Worm (Caenorhabditis elegans) whole organism, late embryonic: Measurements from ENCODE around the gene acds-10.

ENCODE experiments used
- C38D4.7 ChIP-seq: fragments of 200-800 bp; sonication (Bioruptor generic); optimal IDR thresholded peaks from 2 replicates; lab custom pipeline; 2018; ENCODE audit warnings: mild to moderate bottlenecking, missing genetic modification characterization, moderate library complexity, missing compliant biosample characterization
- K02D7.2 ChIP-seq: sonication (generic microtip); optimal IDR thresholded peaks from 2 replicates; lab custom pipeline; 2017; ENCODE audit warnings: mild to moderate bottlenecking, missing genetic modification characterization, missing compliant biosample characterization
- K09A11.1 ChIP-seq: sonication (generic microtip); optimal IDR thresholded peaks from 2 replicates; lab custom pipeline; 2017; ENCODE audit warnings: antibody characterized with exemption, mild to moderate bottlenecking, missing genetic modification characterization, missing compliant biosample characterization; ENCODE audit not compliant: insufficient read depth
- T23F11.4 ChIP-seq: fragments of 200-800 bp; sonication (Bioruptor generic); optimal IDR thresholded peaks from 2 replicates; lab custom pipeline; 2018; ENCODE audit warnings: mild to moderate bottlenecking, missing genetic modification characterization, missing compliant biosample characterization
- ama-1 ChIP-seq: fragments of 150-350 bp; optimal IDR thresholded peaks from 2 replicates; lab custom pipeline; 2014
- ceh-18 ChIP-seq: sonication (generic microtip); optimal IDR thresholded peaks from 2 replicates; lab custom pipeline; 2016; ENCODE audit warnings: missing genetic modification characterization, missing compliant biosample characterization
- ceh-19 ChIP-seq: fragments of 200-800 bp; sonication (Bioruptor generic); optimal IDR thresholded peaks from 2 replicates; lab custom pipeline; 2018; ENCODE audit warnings: mild to moderate bottlenecking, missing genetic modification characterization, missing compliant biosample characterization
- ceh-2 ChIP-seq: sonication (generic microtip); optimal IDR thresholded peaks from 2 replicates; lab custom pipeline; 2016; ENCODE audit warnings: missing genotype, missing genetic modification characterization, missing compliant biosample characterization
- ceh-30 ChIP-seq: fragments of 150-350 bp; optimal IDR thresholded peaks from 2 replicates; lab custom pipeline; 2014; ENCODE audit warnings: missing biosample characterization, missing genetic modification characterization
- ceh-48 ChIP-seq: sonication (generic microtip); optimal IDR thresholded peaks from 2 replicates; lab custom pipeline; 2016; ENCODE audit warnings: missing genetic modification characterization, inconsistent platforms, missing compliant biosample characterization
- ceh-6 ChIP-seq: fragments of 200-800 bp; sonication (Bioruptor generic); optimal IDR thresholded peaks from 2 replicates; lab custom pipeline; 2018; ENCODE audit warnings: mild to moderate bottlenecking, missing genetic modification characterization, missing compliant biosample characterization
- che-1 ChIP-seq: sonication (generic microtip); optimal IDR thresholded peaks from 2 replicates; lab custom pipeline; 2016; ENCODE audit warnings: mild to moderate bottlenecking, missing genetic modification characterization, missing compliant biosample characterization
- dve-1 ChIP-seq: sonication (generic microtip); optimal IDR thresholded peaks from 2 replicates; lab custom pipeline; 2017; ENCODE audit warnings: antibody characterized with exemption, mild to moderate bottlenecking, missing genetic modification characterization, missing compliant biosample characterization
- elt-2 ChIP-seq: sonication (generic microtip); optimal IDR thresholded peaks from 2 replicates; lab custom pipeline; 2016; ENCODE audit warnings: missing genetic modification reagents, missing genetic modification characterization, missing compliant biosample characterization
- eyg-1 ChIP-seq: sonication (generic microtip); optimal IDR thresholded peaks from 2 replicates; lab custom pipeline; 2016; ENCODE audit warnings: missing genotype, missing genetic modification characterization, missing compliant biosample characterization
- gmeb-2 ChIP-seq: sonication (generic microtip); optimal IDR thresholded peaks from 2 replicates; lab custom pipeline; 2016; ENCODE audit warnings: missing genetic modification characterization, inconsistent platforms, missing compliant biosample characterization
- hlh-13 ChIP-seq: fragments of 200-800 bp; sonication (Bioruptor generic); optimal IDR thresholded peaks from 2 replicates; lab custom pipeline; 2018; ENCODE audit warnings: mild to moderate bottlenecking, missing genetic modification characterization, missing compliant biosample characterization
- hlh-15 ChIP-seq: sonication (generic microtip); optimal IDR thresholded peaks from 2 replicates; lab custom pipeline; 2016; ENCODE audit warnings: missing genetic modification characterization, missing compliant biosample characterization
- hlh-30 ChIP-seq: sonication (generic microtip); optimal IDR thresholded peaks from 2 replicates; lab custom pipeline; 2017; ENCODE audit warnings: antibody characterized with exemption, missing genetic modification characterization, missing compliant biosample characterization; ENCODE audit not compliant: insufficient read depth
- hlh-6 ChIP-seq: sonication (generic microtip); optimal IDR thresholded peaks from 2 replicates; lab custom pipeline; 2016; ENCODE audit warnings: missing genotype, missing genetic modification characterization, missing compliant biosample characterization
- lin-11 ChIP-seq: fragments of 200-800 bp; sonication (Bioruptor generic); optimal IDR thresholded peaks from 2 replicates; lab custom pipeline; 2018; ENCODE audit warnings: mild to moderate bottlenecking, missing genetic modification characterization, missing compliant biosample characterization
- madf-2 ChIP-seq: sonication (generic microtip); optimal IDR thresholded peaks from 2 replicates; lab custom pipeline; 2017; ENCODE audit warnings: missing genetic modification characterization, missing compliant biosample characterization
- mec-3 ChIP-seq: sonication (generic microtip); optimal IDR thresholded peaks from 2 replicates; lab custom pipeline; 2016; ENCODE audit warnings: borderline replicate concordance, missing genetic modification characterization, missing compliant biosample characterization
- nhr-11 ChIP-seq: fragments of 150-350 bp; optimal IDR thresholded peaks from 2 replicates; lab custom pipeline; 2014; ENCODE audit warnings: missing biosample characterization, missing genetic modification characterization
- pat-9 ChIP-seq: fragments of 200-800 bp; sonication (Bioruptor generic); optimal IDR thresholded peaks from 2 replicates; lab custom pipeline; 2018; ENCODE audit warnings: mild to moderate bottlenecking, missing genetic modification characterization, moderate library complexity, missing compliant biosample characterization
- pha-4 ChIP-seq: fragments of 150-350 bp; optimal IDR thresholded peaks from 2 replicates; lab custom pipeline; 2018; ENCODE audit warnings: missing biosample characterization, missing genetic modification reagents, missing genetic modification characterization
- pqm-1 ChIP-seq: sonication (generic microtip); optimal IDR thresholded peaks from 2 replicates; lab custom pipeline; 2016; ENCODE audit warnings: missing genetic modification characterization, missing compliant biosample characterization
- pros-1 ChIP-seq: fragments of 150-350 bp; optimal IDR thresholded peaks from 2 replicates; lab custom pipeline; 2014; ENCODE audit warnings: missing biosample characterization, missing genetic modification reagents, missing genetic modification characterization
- ref-2 ChIP-seq: sonication (generic microtip); optimal IDR thresholded peaks from 2 replicates; lab custom pipeline; 2016; ENCODE audit warnings: missing genetic modification characterization, missing compliant biosample characterization
- rnt-1 ChIP-seq: sonication (generic microtip); optimal IDR thresholded peaks from 2 replicates; lab custom pipeline; 2016; ENCODE audit warnings: missing genetic modification characterization, missing compliant biosample characterization
- sox-4 ChIP-seq: sonication (generic microtip); optimal IDR thresholded peaks from 2 replicates; lab custom pipeline; 2017; ENCODE audit warnings: mild to moderate bottlenecking, missing genetic modification characterization, inconsistent platforms, missing compliant biosample characterization
- syd-9 ChIP-seq: sonication (generic microtip); optimal IDR thresholded peaks from 2 replicates; lab custom pipeline; 2016; ENCODE audit warnings: mild to moderate bottlenecking, missing genetic modification characterization, moderate library complexity, missing compliant biosample characterization
- tbx-2 ChIP-seq: sonication (generic microtip); optimal IDR thresholded peaks from 2 replicates; lab custom pipeline; 2016; ENCODE audit warnings: missing genetic modification characterization, missing compliant biosample characterization
- ttx-3 ChIP-seq: sonication (generic microtip); optimal IDR thresholded peaks from 2 replicates; lab custom pipeline; 2016; ENCODE audit warnings: missing genetic modification reagents, missing genetic modification characterization, missing compliant biosample characterization
- zip-5 ChIP-seq: sonication (generic microtip); optimal IDR thresholded peaks from 2 replicates; lab custom pipeline; 2016; ENCODE audit warnings: missing genetic modification characterization, missing compliant biosample characterization

The acds-10 gene

DNA sequence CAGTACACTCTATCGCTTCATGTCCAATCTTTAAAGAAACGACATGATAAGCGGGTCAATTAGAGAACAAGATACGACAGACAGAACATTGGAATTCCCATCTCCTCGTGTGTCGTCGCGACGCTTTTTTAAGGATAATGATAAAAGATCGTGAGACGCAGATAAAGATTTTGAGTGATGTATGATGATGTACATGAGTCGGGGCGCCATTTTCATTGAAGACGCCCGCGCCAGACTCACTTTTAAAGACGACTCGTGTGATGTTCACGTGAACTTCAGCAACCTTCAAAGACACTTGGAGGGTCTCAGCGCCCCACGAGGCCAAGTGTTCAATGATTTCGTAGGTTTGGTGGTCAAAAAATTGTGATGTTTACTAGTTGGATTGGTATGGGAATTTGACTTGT lies 20.7 kb downstream of the acds-10 start:
- TF ChIP-seq T23F11.4 (GFP tag; lab: Kevin White, UChicago), result no peak
- TF ChIP-seq elt-2 (tag; lab: Kevin White, UChicago), result peak; percentile 30

DNA sequence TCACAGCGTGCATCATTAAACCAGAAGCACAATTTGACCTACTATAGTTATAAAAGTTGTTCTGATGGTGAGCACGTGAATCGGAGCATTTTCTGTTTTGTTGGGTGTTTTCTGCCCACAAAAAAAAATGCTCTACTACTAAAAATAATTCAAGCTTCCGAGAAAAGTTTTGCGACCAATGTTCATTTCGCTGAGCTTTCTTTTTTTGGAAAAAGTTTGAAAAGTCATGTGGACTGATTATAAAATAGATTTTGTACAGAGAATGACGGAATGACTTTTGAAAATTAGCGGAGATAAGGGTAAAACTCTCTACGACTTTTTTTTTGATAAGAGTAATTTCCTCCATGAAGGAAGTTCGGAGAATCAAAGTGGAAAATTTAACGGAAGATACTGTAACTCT lies 21.9 kb downstream of the acds-10 start:
- no peak for TF ChIP-seq ceh-48 (tag; lab: Kevin White, UChicago)
- no peak for TF ChIP-seq C38D4.7 (GFP tag; lab: Kevin White, UChicago)
- TF ChIP-seq K09A11.1 (tag; lab: Kevin White, UChicago), result no peak
- no peak for TF ChIP-seq ttx-3 (tag; lab: Kevin White, UChicago)
- TF ChIP-seq pat-9 (tag; lab: Kevin White, UChicago), result no peak
- no peak for TF ChIP-seq pros-1 (tag; lab: Kevin White, UChicago)
- no peak for TF ChIP-seq sox-4 (tag; lab: Kevin White, UChicago)
- no peak for TF ChIP-seq madf-2 (tag; lab: Kevin White, UChicago)
- no peak for TF ChIP-seq tbx-2 (tag; lab: Kevin White, UChicago)
- no peak for TF ChIP-seq ceh-30
- TF ChIP-seq gmeb-2 (tag; lab: Kevin White, UChicago), result no peak
- TF ChIP-seq syd-9 (tag; lab: Kevin White, UChicago), result no peak
- no peak for TF ChIP-seq hlh-13 (GFP tag; lab: Kevin White, UChicago)
- no peak for TF ChIP-seq hlh-6 (tag; lab: Kevin White, UChicago)
- no peak for TF ChIP-seq lin-11

DNA sequence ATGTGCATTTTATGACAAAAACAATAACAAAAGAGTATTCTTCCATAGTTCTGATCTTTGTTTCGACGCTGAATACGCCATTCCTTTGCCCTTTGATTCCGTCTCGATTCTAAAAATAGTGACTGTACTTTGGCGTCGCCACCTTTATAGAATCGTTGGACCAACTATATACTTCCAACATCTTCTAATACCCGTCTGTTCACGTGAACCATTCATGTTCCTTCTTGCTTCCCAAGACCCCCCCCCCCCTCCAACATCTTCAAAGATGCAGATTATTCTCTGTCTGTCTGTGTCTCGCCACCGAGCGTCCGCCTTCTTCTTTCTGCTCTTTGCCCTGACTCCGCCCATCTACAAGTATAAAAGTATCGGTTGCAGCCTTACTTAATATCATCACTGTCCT lies 22.4 kb downstream of the acds-10 start:
- TF ChIP-seq K02D7.2 (no peak), pqm-1 (no peak), pha-4 (tag; lab: Kevin White, UChicago) (no peak), ama-1 (no peak), dve-1 (no peak), che-1 (tag; lab: Kevin White, UChicago) (no peak), hlh-6 (tag; lab: Kevin White, UChicago) (no peak), eyg-1 (no peak), zip-5 (tag; lab: Kevin White, UChicago) (no peak), hlh-13 (GFP tag; lab: Kevin White, UChicago) (no peak), hlh-30 (tag; lab: Kevin White, UChicago) (no peak), T23F11.4 (GFP tag; lab: Kevin White, UChicago) (no peak), mec-3 (tag; lab: Kevin White, UChicago) (no peak), nhr-11 (no peak), hlh-15 (tag; lab: Kevin White, UChicago) (no peak), ttx-3 (tag; lab: Kevin White, UChicago) (no peak), ref-2 (tag; lab: Kevin White, UChicago) (no peak), ceh-18 (tag; lab: Kevin White, UChicago) (no peak)

DNA sequence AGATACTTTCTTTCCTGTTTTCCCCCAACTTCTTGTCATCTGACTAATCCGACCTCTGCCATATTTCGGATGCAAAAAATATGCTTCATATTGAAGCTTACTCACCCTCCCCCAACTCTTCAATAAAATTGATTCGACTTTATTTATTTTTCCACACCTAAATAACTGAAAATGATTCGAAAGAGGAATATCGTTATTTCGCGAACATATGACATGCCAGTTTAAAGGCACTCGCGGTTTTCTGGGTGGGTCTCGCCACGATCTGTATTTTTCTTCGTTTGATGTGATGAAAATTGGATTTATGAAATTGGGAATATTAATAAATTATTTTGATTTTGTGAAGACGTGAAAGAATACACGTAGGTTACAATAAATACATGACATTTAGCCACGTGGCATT lies 24.0 kb downstream of the acds-10 start, which contains the start of gene F44E7.3:
Gene F44E7.3 (plus strand): TSS at position 319 of the 400 bp plus-strand sequence.
- TF ChIP-seq hlh-6 (tag; lab: Kevin White, UChicago), result no peak
- TF ChIP-seq ceh-2 (tag; lab: Kevin White, UChicago), result no peak
- TF ChIP-seq zip-5 (tag; lab: Kevin White, UChicago), result no peak
- TF ChIP-seq mec-3 (tag; lab: Kevin White, UChicago), result no peak
- no peak for TF ChIP-seq ttx-3 (tag; lab: Kevin White, UChicago)
- TF ChIP-seq C38D4.7 (GFP tag; lab: Kevin White, UChicago), result no peak
- TF ChIP-seq eyg-1, result no peak
- no peak for TF ChIP-seq ceh-6 (GFP tag; lab: Kevin White, UChicago)

DNA sequence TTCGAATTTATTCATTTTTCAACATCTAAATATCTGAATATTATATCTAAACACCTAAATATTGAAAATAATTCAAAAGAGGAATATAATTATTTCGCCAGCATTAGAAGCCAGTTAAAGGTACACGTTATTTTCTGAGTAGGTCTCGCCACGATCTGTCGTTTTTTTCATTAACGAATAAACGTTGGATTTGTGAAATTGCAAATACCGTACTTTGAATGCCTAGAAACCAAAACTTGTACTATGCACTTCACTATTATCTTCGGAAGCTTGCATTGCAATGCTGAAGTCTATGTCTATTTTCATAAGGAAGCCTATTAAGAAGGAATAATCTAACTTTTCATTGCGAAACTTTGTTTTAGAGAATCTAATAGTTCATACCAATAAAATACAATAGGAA lies 24.9 kb downstream of the acds-10 start:
- no peak for TF ChIP-seq ceh-19
- no peak for TF ChIP-seq rnt-1 (tag; lab: Kevin White, UChicago)
- TF ChIP-seq, all 69 proteins: peak for 0
